Worm (Caenorhabditis elegans): ENCODE results near the gene M03E7.3.

- TF ChIP-seq ama-1 (optimal IDR thresholded peaks at IDR 0.05), result no peak
- no peak for TF ChIP-seq tra-4 (tag; optimal IDR thresholded peaks at IDR 0.05)
- no peak for TF ChIP-seq hmg-4 (GFP tag; optimal IDR thresholded peaks at IDR 0.05)
- TF ChIP-seq scrt-1 (GFP tag; IDR thresholded peaks at IDR 0.05), result no peak
- TF ChIP-seq ets-7 (tag; optimal IDR thresholded peaks at IDR 0.05), result no peak
- no peak for TF ChIP-seq flt-1 (GFP tag; IDR thresholded peaks at IDR 0.05)
- no peak for TF ChIP-seq ceh-13 (GFP tag; optimal IDR thresholded peaks at IDR 0.05)
- no peak for TF ChIP-seq tbx-11 (GFP tag; IDR thresholded peaks at IDR 0.05)
- no peak for TF ChIP-seq ceh-36 (tag; optimal IDR thresholded peaks at IDR 0.05)
- TF ChIP-seq hnd-1 (tag; optimal IDR thresholded peaks at IDR 0.05), result no peak
- no peak for TF ChIP-seq sea-1 (GFP tag; conservative IDR thresholded peaks at IDR 0.05)
- no peak for TF ChIP-seq F13C5.2 (tag; optimal IDR thresholded peaks at IDR 0.05)
- TF ChIP-seq pes-1 (GFP tag; IDR thresholded peaks at IDR 0.05), result no peak
Measured at ce11 chrV:5567119-5567518, 47.7 kb upstream of the M03E7.3 start, which contains the start of gene C18C4.7.

All from whole organism, early embryonic.